Fruit fly (Drosophila melanogaster) whole organism, embryonic: ENCODE measurements around the gene mRpL46.

Experiments used
- CG16863 ChIP-seq: fragments of 200-800 bp; sonication (Bioruptor generic); optimal IDR thresholded peaks from 3 replicates; lab custom pipeline; 2016; ENCODE audit warnings: missing biosample characterization, missing genetic modification characterization
- Dfd ChIP-seq, 2 experiments: fragments of >200 bp; optimal IDR thresholded peaks; 2 replicates each; lab custom pipeline; 2017; ENCODE audit warnings: missing biosample characterization in 2 of 2, missing genetic modification characterization in 2 of 2
- H15 ChIP-seq: fragments of 200-800 bp; sonication (Bioruptor generic); IDR thresholded peaks from 3 replicates; pipeline ENCODE4 v1.3.6; 2022; ENCODE audit warnings: missing biosample characterization, missing genetic modification characterization
- Sox102F ChIP-seq: fragments of 200-800 bp; sonication (Bioruptor generic); optimal IDR thresholded peaks from 2 replicates; lab custom pipeline; 2018; ENCODE audit warnings: missing biosample characterization, mild to moderate bottlenecking, missing genetic modification characterization, moderate library complexity
- ro ChIP-seq: fragments of 200-800 bp; sonication (Bioruptor generic); IDR thresholded peaks from 2 replicates; pipeline ENCODE4 v1.3.6; 2022; ENCODE audit warnings: missing biosample characterization, missing genetic modification characterization
- usp ChIP-seq: fragments of >200 bp; optimal IDR thresholded peaks from 2 replicates; lab custom pipeline; 2017; ENCODE audit warnings: missing biosample characterization, missing genetic modification characterization

DNA sequence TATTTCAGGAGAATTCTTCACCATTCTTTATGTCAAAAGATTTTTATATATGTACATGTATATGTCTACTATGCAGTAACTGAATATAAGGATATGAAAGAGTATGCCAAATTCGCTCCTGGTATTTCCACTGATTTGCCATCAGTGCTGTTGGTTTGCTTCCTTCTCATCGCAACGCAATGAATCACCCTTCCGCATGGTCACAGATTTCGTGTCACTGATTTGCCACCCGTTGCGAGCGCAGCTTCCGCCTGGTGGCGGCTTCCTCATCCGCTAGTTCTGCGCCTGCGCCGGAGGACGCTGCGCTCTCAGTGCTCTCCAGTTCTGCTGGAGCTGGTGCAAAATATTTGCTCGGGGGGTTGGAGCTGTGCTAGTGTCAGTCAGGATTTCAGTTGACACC is 29.0 kb upstream of the mRpL46 start:
- TF ChIP-seq usp (GFP tag; lab: Kevin White, UChicago) (no peak), H15 (GFP tag; lab: Robert Waterston, UW) (no peak), Dfd (GFP tag; optimal IDR thresholded peaks at IDR 0.05; lab: Kevin White, UChicago) (no peak), CG16863 (GFP tag; lab: Kevin White, UChicago) (no peak), ro (GFP tag; lab: Robert Waterston, UW) (no peak), Sox102F (GFP tag; lab: Kevin White, UChicago) (no peak)
